Worm (Caenorhabditis elegans) whole organism, early embryonic: Measurements from ENCODE around the gene cua-1.

ENCODE experiments used
- B0310.2 ChIP-seq: sonication (generic microtip); optimal IDR thresholded peaks from 2 replicates; lab custom pipeline; 2016; ENCODE audit warnings: mild to moderate bottlenecking, missing genetic modification characterization, missing compliant biosample characterization
- aly-1 ChIP-seq: sonication (generic microtip); optimal IDR thresholded peaks from 2 replicates; lab custom pipeline; 2016; ENCODE audit warnings: missing genetic modification characterization, missing compliant biosample characterization
- ama-1 ChIP-seq: fragments of 150-350 bp; optimal IDR thresholded peaks from 2 replicates; lab custom pipeline; 2014
- ets-7 ChIP-seq: sonication (generic microtip); optimal IDR thresholded peaks from 2 replicates; lab custom pipeline; 2016; ENCODE audit warnings: missing genotype, missing genetic modification characterization, missing compliant biosample characterization
- hmbx-1 ChIP-seq: sonication (generic microtip); optimal IDR thresholded peaks from 2 replicates; lab custom pipeline; 2016; ENCODE audit warnings: mild to moderate bottlenecking, missing genetic modification characterization, missing compliant biosample characterization
- hnd-1 ChIP-seq: sonication (generic microtip); optimal IDR thresholded peaks from 2 replicates; lab custom pipeline; 2016; ENCODE audit warnings: missing genetic modification characterization, missing compliant biosample characterization
- sea-1 ChIP-seq: fragments of 200-800 bp; sonication (Bioruptor generic); conservative IDR thresholded peaks from 2 replicates; pipeline ENCODE4 v1.3.6; 2022; ENCODE audit warnings: missing genetic modification characterization, missing compliant biosample characterization
- tbx-11 ChIP-seq: fragments of 200-800 bp; sonication (Bioruptor generic); IDR thresholded peaks from 2 replicates; pipeline ENCODE4 v1.3.6; 2022; ENCODE audit warnings: missing genetic modification characterization, missing compliant biosample characterization
- tra-4 ChIP-seq: sonication (generic microtip); optimal IDR thresholded peaks from 2 replicates; lab custom pipeline; 2017; ENCODE audit warnings: missing genetic modification characterization, missing compliant biosample characterization

DNA sequence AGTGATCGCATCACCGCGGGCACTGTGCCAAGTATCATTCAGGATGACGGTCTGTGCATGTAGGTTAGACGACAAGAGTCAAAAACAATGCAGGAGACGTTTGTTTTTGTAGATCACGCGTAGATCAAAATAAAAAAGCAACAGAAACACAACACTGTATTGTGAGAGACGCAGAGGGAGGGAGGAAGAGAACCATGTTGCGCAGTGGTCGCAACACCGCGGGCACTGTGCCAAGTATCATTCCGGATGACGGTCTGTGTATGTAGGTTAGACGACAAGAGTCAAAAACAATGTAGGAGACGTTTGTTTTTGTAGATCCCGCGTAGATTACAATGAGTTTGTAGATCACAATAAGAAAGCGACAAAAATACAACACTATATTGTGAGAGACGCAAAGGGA lies 36.1 kb downstream of the cua-1 start:
- TF ChIP-seq aly-1 (tag; lab: Kevin White, UChicago) (no peak), sea-1 (GFP tag; lab: Robert Waterston, UW) (no peak), B0310.2 (tag; lab: Kevin White, UChicago) (no peak), ets-7 (no peak), ama-1 (lab: Kevin White, UChicago) (no peak), tra-4 (no peak), hnd-1 (tag; lab: Kevin White, UChicago) (no peak), hmbx-1 (tag; lab: Kevin White, UChicago) (no peak), tbx-11 (no peak)
